Worm (Caenorhabditis elegans) whole organism, L3 larva: ENCODE data around the gene pcp-1.

ENCODE experiments used
- R02D3.7 ChIP-seq: fragments of 150-350 bp; optimal IDR thresholded peaks from 2 replicates; lab custom pipeline; 2014; ENCODE audit warnings: missing biosample characterization, missing genetic modification characterization
- ZK546.5 ChIP-seq: sonication (generic microtip); optimal IDR thresholded peaks from 2 replicates; lab custom pipeline; 2017; ENCODE audit warnings: missing biosample characterization, missing genetic modification characterization
- aly-2 ChIP-seq: fragments of 150-350 bp; optimal IDR thresholded peaks from 2 replicates; lab custom pipeline; 2014; ENCODE audit warnings: missing biosample characterization, missing genetic modification characterization
- ama-1 ChIP-seq: fragments of 150-350 bp; optimal IDR thresholded peaks from 2 replicates; lab custom pipeline; 2018
- ceh-28 ChIP-seq: fragments of 150-350 bp; optimal IDR thresholded peaks from 2 replicates; lab custom pipeline; 2014; ENCODE audit warnings: missing biosample characterization, missing genetic modification reagents, missing genetic modification characterization
- ceh-82 ChIP-seq: fragments of 150-350 bp; optimal IDR thresholded peaks from 2 replicates; lab custom pipeline; 2014; ENCODE audit warnings: missing biosample characterization, missing genetic modification characterization
- ceh-9 ChIP-seq: sonication (generic microtip); optimal IDR thresholded peaks from 2 replicates; lab custom pipeline; 2018; ENCODE audit warnings: missing biosample characterization, missing genetic modification characterization
- daf-12 ChIP-seq: fragments of 150-350 bp; optimal IDR thresholded peaks from 2 replicates; lab custom pipeline; 2014; ENCODE audit warnings: missing biosample characterization, missing genetic modification reagents, missing genetic modification characterization
- egl-27 ChIP-seq: sonication (generic microtip); optimal IDR thresholded peaks from 4 replicates; lab custom pipeline; 2017; ENCODE audit warnings: missing biosample characterization, missing genetic modification reagents, missing genetic modification characterization
- egl-5 ChIP-seq: fragments of 150-350 bp; optimal IDR thresholded peaks from 2 replicates; lab custom pipeline; 2017; ENCODE audit warnings: missing biosample characterization, missing genetic modification reagents, missing genetic modification characterization, inconsistent platforms
- elt-1 ChIP-seq: fragments of 150-350 bp; optimal IDR thresholded peaks from 2 replicates; lab custom pipeline; 2014; ENCODE audit warnings: missing biosample characterization, missing genetic modification characterization
- elt-2 ChIP-seq: sonication (generic microtip); optimal IDR thresholded peaks from 2 replicates; lab custom pipeline; 2016; ENCODE audit warnings: missing genetic modification reagents, mild to moderate bottlenecking, missing genetic modification characterization, missing compliant biosample characterization
- elt-3 ChIP-seq, 3 experiments: fragments of 150-350 bp in 1 of 3; sonication (generic microtip) in 2 of 3; optimal IDR thresholded peaks; 2 replicates in 2 of 3; 4 replicates in 1 of 3; lab custom pipeline; 2014 to 2017; ENCODE audit warnings: missing biosample characterization in 3 of 3, missing genetic modification characterization in 3 of 3
- eor-1 ChIP-seq, 2 experiments: fragments of 150-350 bp; optimal IDR thresholded peaks; 2 replicates each; lab custom pipeline; 2014 to 2018; ENCODE audit warnings: missing biosample characterization in 2 of 2, missing genetic modification characterization in 2 of 2
- fkh-10 ChIP-seq: sonication (generic microtip); optimal IDR thresholded peaks from 2 replicates; lab custom pipeline; 2017; ENCODE audit warnings: missing biosample characterization, missing genetic modification reagents, missing genetic modification characterization
- fos-1 ChIP-seq: fragments of 150-350 bp; optimal IDR thresholded peaks from 2 replicates; lab custom pipeline; 2014; ENCODE audit warnings: missing biosample characterization, missing genetic modification characterization
- hmg-11 ChIP-seq: sonication (generic microtip); optimal IDR thresholded peaks from 2 replicates; lab custom pipeline; 2016; ENCODE audit warnings: missing genetic modification characterization, missing compliant biosample characterization
- jun-1 ChIP-seq: fragments of 150-350 bp; optimal IDR thresholded peaks from 2 replicates; lab custom pipeline; 2014; ENCODE audit warnings: missing biosample characterization, missing genetic modification reagents, missing genetic modification characterization
- lin-15B ChIP-seq: fragments of 150-350 bp; optimal IDR thresholded peaks from 2 replicates; lab custom pipeline; 2014; ENCODE audit warnings: missing biosample characterization, missing genetic modification characterization
- lin-39 ChIP-seq: fragments of 150-350 bp; optimal IDR thresholded peaks from 2 replicates; lab custom pipeline; 2018; ENCODE audit warnings: missing biosample characterization, missing genetic modification reagents, missing genetic modification characterization
- lsy-12 ChIP-seq: sonication (generic microtip); optimal IDR thresholded peaks from 2 replicates; lab custom pipeline; 2016; ENCODE audit warnings: mild to moderate bottlenecking, missing genetic modification characterization, missing compliant biosample characterization
- mdl-1 ChIP-seq: fragments of 150-350 bp; optimal IDR thresholded peaks from 2 replicates; lab custom pipeline; 2014; ENCODE audit warnings: missing biosample characterization, missing genetic modification characterization
- mml-1 ChIP-seq: fragments of 150-350 bp; sonication (generic microtip); optimal IDR thresholded peaks from 3 replicates; lab custom pipeline; 2014; ENCODE audit warnings: missing biosample characterization, missing genetic modification characterization
- nfya-1 ChIP-seq: sonication (generic microtip); optimal IDR thresholded peaks from 2 replicates; lab custom pipeline; 2017; ENCODE audit warnings: missing genetic modification characterization, mild to moderate bottlenecking, missing compliant biosample characterization, antibody characterized with exemption, moderate library complexity; ENCODE audit not compliant: insufficient read depth
- nhr-11 ChIP-seq: fragments of 150-350 bp; optimal IDR thresholded peaks from 2 replicates; lab custom pipeline; 2014; ENCODE audit warnings: missing biosample characterization, missing genetic modification characterization
- nhr-12 ChIP-seq: fragments of 150-350 bp; optimal IDR thresholded peaks from 2 replicates; lab custom pipeline; 2014; ENCODE audit warnings: missing biosample characterization, missing genetic modification characterization
- nhr-23 ChIP-seq: fragments of 150-350 bp; optimal IDR thresholded peaks from 2 replicates; lab custom pipeline; 2014; ENCODE audit warnings: missing biosample characterization, missing genetic modification reagents, missing genetic modification characterization
- nhr-237 ChIP-seq: fragments of 150-350 bp; optimal IDR thresholded peaks from 2 replicates; lab custom pipeline; 2014; ENCODE audit warnings: missing biosample characterization, missing genetic modification characterization
- nhr-25 ChIP-seq: sonication (generic microtip); optimal IDR thresholded peaks from 2 replicates; lab custom pipeline; 2017; ENCODE audit warnings: missing biosample characterization, missing genetic modification characterization
- nhr-28 ChIP-seq: fragments of 150-350 bp; optimal IDR thresholded peaks from 2 replicates; lab custom pipeline; 2014; ENCODE audit warnings: missing biosample characterization, missing genetic modification characterization
- nhr-43 ChIP-seq: sonication (generic microtip); optimal IDR thresholded peaks from 2 replicates; lab custom pipeline; 2016; ENCODE audit warnings: mild to moderate bottlenecking, missing genetic modification characterization, missing compliant biosample characterization; ENCODE audit not compliant: poor library complexity, severe bottlenecking
- nhr-67 ChIP-seq: fragments of 150-350 bp; optimal IDR thresholded peaks from 2 replicates; lab custom pipeline; 2014; ENCODE audit warnings: missing biosample characterization, missing genetic modification characterization
- nhr-76 ChIP-seq: fragments of 150-350 bp; sonication (generic microtip); optimal IDR thresholded peaks from 5 replicates; lab custom pipeline; 2014; ENCODE audit warnings: missing biosample characterization, missing genetic modification characterization
- nhr-77 ChIP-seq: fragments of 150-350 bp; optimal IDR thresholded peaks from 2 replicates; lab custom pipeline; 2014; ENCODE audit warnings: missing biosample characterization, missing genetic modification characterization
- pha-4 ChIP-seq: fragments of 150-350 bp; optimal IDR thresholded peaks from 2 replicates; lab custom pipeline; 2014; ENCODE audit warnings: missing biosample characterization, missing genetic modification reagents, missing genetic modification characterization
- pqm-1 ChIP-seq: fragments of 150-350 bp; optimal IDR thresholded peaks from 2 replicates; lab custom pipeline; 2017; ENCODE audit warnings: missing biosample characterization, missing genetic modification characterization, inconsistent platforms
- sea-2 ChIP-seq: fragments of 150-350 bp; sonication (generic microtip); optimal IDR thresholded peaks from 4 replicates; lab custom pipeline; 2014; ENCODE audit warnings: missing biosample characterization, missing genetic modification reagents, missing genetic modification characterization
- skn-1 ChIP-seq: fragments of 150-350 bp; optimal IDR thresholded peaks from 2 replicates; lab custom pipeline; 2014; ENCODE audit warnings: missing biosample characterization, missing genetic modification characterization
- snpc-4 ChIP-seq: fragments of 150-350 bp; optimal IDR thresholded peaks from 2 replicates; lab custom pipeline; 2014; ENCODE audit warnings: missing biosample characterization, missing genetic modification characterization
- tbx-2 ChIP-seq: sonication (generic microtip); optimal IDR thresholded peaks from 2 replicates; lab custom pipeline; 2016; ENCODE audit warnings: mild to moderate bottlenecking, missing genetic modification characterization, missing compliant biosample characterization
- unc-62 ChIP-seq: fragments of 150-350 bp; sonication (generic microtip); optimal IDR thresholded peaks from 4 replicates; lab custom pipeline; 2014; ENCODE audit warnings: missing biosample characterization, missing genetic modification reagents, missing genetic modification characterization
- zag-1 ChIP-seq: fragments of 150-350 bp; optimal IDR thresholded peaks from 2 replicates; lab custom pipeline; 2014; ENCODE audit warnings: missing biosample characterization, missing genetic modification characterization
- ztf-11 ChIP-seq: fragments of 150-350 bp; optimal IDR thresholded peaks from 2 replicates; lab custom pipeline; 2014; ENCODE audit warnings: missing biosample characterization, missing genetic modification characterization

pcp-1 gene

DNA sequence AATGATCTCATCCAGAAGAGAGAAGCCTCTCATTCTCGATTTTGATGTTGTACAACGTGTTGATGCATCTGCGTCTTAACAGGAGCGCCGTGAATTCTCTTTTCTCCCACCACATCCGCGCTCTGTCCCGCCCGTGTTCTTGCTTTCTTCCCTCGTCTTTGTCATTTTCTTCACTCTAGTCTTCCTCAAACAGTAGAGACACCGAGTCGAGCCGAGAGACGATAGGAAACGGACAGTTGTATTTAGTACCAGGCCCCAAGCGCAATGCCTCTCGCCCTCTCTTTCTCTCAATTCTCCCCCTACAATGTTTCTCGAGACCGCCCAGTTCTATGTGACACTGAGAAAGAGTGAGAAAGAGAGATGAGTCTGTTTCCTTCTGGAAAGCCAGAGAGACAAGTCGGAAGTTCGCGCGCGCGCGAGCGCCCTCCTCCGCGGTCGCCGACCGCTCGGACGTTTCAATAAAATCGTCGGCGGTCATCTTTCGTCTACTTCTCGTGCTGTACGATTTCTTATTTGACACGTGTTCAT, 29.1 kb upstream of the pcp-1 start, which contains the start of gene ZK112.4:
Gene ZK112.4, minus strand, starts transcription at position 478 of the 528 bp plus-strand sequence.
- TF ChIP-seq daf-12 (tag; lab: Kevin White, UChicago): no peak
- TF ChIP-seq mdl-1 (tag; lab: Kevin White, UChicago): peak; percentile 65
- TF ChIP-seq aly-2 (tag; lab: Kevin White, UChicago): no peak
- no peak for TF ChIP-seq sea-2 (GFP tag; lab: Kevin White, UChicago)
- no peak for TF ChIP-seq eor-1 (tag; optimal IDR thresholded peaks at IDR 0.05; lab: Kevin White, UChicago)
- TF ChIP-seq egl-27: no peak
- TF ChIP-seq R02D3.7 (tag; lab: Kevin White, UChicago): peak; percentile 15
- TF ChIP-seq skn-1 (tag; lab: Kevin White, UChicago): no peak
- TF ChIP-seq ztf-11 (tag; lab: Kevin White, UChicago): no peak
- TF ChIP-seq jun-1 (tag; lab: Kevin White, UChicago): peak; percentile 62
- no peak for TF ChIP-seq ZK546.5
- no peak for TF ChIP-seq egl-5 (tag; lab: Kevin White, UChicago)
- no peak for TF ChIP-seq nhr-12 (tag; lab: Kevin White, UChicago)
- no peak for TF ChIP-seq nhr-77
- no peak for TF ChIP-seq ceh-82 (tag; lab: Kevin White, UChicago)
- no peak for TF ChIP-seq lsy-12 (tag; lab: Kevin White, UChicago)
- peak; percentile 69 for TF ChIP-seq nhr-11
- no peak for TF ChIP-seq elt-3 (tag; optimal IDR thresholded peaks at IDR 0.05; lab: Kevin White, UChicago)
- peak; percentile 38 for TF ChIP-seq hmg-11 (tag; lab: Kevin White, UChicago)
- TF ChIP-seq fos-1: no peak
- TF ChIP-seq lin-15B: peak; percentile 61
- TF ChIP-seq nhr-25 (tag; lab: Kevin White, UChicago): peak; percentile 18
- peak; percentile 81 for TF ChIP-seq ama-1 (lab: Kevin White, UChicago)
- TF ChIP-seq nfya-1 (tag; lab: Kevin White, UChicago): peak; percentile 83
- no peak for TF ChIP-seq zag-1 (tag; lab: Kevin White, UChicago)
- peak; percentile 79 for TF ChIP-seq lin-39 (tag; lab: Kevin White, UChicago)
- no peak for TF ChIP-seq ceh-9
- TF ChIP-seq pqm-1 (tag; lab: Kevin White, UChicago): no peak
- TF ChIP-seq pha-4 (tag; lab: Kevin White, UChicago): peak; percentile 80
- TF ChIP-seq nhr-43: peak; percentile 59
- peak; percentile 16 for TF ChIP-seq fkh-10 (GFP tag; lab: Kevin White, UChicago)
- no peak for TF ChIP-seq snpc-4 (tag; lab: Kevin White, UChicago)
- peak; percentile 48 for TF ChIP-seq ceh-28 (tag; lab: Kevin White, UChicago)
- peak; percentile 55 for TF ChIP-seq unc-62 (GFP tag; lab: Kevin White, UChicago)
- peak; percentile 83 for TF ChIP-seq nhr-23 (tag; lab: Kevin White, UChicago)
- no peak for TF ChIP-seq nhr-237 (tag; lab: Kevin White, UChicago)
- TF ChIP-seq, all 47 proteins: peak for 16

DNA sequence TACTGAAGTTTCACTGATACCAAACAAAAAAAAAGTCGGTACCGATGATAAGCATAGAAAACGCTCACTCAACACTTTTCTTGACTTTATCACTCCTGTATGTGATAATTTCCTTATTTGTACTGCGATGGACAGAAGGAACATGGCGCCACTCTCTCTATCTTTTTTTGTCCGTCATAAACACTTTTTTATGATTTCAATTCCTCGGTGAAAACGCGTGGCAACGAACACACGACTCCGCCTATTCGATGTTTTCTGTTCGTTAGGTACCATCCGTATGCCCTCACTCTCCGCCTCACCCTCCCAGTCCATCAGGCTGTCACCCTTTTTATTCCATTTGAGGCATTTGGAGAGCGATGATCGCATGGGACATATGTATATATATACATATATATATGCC, 28.4 kb upstream of the pcp-1 start:
- TF ChIP-seq lin-15B (no peak), jun-1 (tag; lab: Kevin White, UChicago) (peak; percentile 35), ztf-11 (tag; lab: Kevin White, UChicago) (no peak), mml-1 (tag; lab: Kevin White, UChicago) (no peak), ceh-9 (no peak), nhr-43 (no peak), pqm-1 (tag; lab: Kevin White, UChicago) (peak; percentile 76), egl-5 (tag; lab: Kevin White, UChicago) (no peak), elt-1 (tag; lab: Kevin White, UChicago) (no peak), hmg-11 (tag; lab: Kevin White, UChicago) (no peak), snpc-4 (tag; lab: Kevin White, UChicago) (no peak), elt-2 (tag; lab: Kevin White, UChicago) (peak; percentile 87), nhr-76 (tag; lab: Kevin White, UChicago) (no peak), fos-1 (no peak), egl-27 (no peak), elt-3 (tag; optimal IDR thresholded peaks at IDR 0.05; lab: Kevin White, UChicago) (no peak), lsy-12 (tag; lab: Kevin White, UChicago) (no peak), eor-1 (tag; optimal IDR thresholded peaks at IDR 0.05; lab: Kevin White, UChicago) (no peak), nhr-67 (tag; lab: Kevin White, UChicago) (no peak), nhr-11 (no peak), ama-1 (lab: Kevin White, UChicago) (peak; percentile 73), nhr-28 (tag; lab: Kevin White, UChicago) (no peak), nhr-12 (tag; lab: Kevin White, UChicago) (no peak), mdl-1 (tag; lab: Kevin White, UChicago) (no peak), tbx-2 (tag; lab: Kevin White, UChicago) (no peak), unc-62 (GFP tag; lab: Kevin White, UChicago) (no peak), pha-4 (tag; lab: Kevin White, UChicago) (peak; percentile 6), aly-2 (tag; lab: Kevin White, UChicago) (no peak), nhr-237 (tag; lab: Kevin White, UChicago) (no peak)
